Worm (Caenorhabditis elegans): Measurements from ENCODE around the gene elof-1.

Gene elof-1

DNA sequence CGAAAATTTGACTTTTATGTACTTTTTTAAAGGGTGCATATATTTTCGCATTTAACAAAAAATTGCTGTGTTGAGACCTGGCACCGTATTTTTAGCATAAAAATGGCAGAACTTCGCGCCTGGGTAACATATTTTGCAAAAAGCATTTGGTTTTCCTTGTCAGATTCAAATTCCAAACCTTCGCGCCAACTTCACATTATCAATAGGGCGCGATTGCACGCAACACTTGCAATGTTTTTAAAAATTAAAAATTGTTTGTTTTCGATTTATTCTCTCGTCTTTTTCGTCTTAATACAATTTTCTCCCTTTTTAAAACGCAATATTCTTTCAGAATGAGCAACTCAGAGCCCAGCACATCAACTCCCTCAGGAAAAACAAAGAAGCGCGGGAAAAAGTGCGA, 34.1 kb downstream of the elof-1 start, which contains the start of gene mes-2 (continued):
- no peak for TF ChIP-seq nfya-1 (tag; optimal IDR thresholded peaks at IDR 0.05; ENCODE audit: borderline replicate concordance, insufficient read depth)
- TF ChIP-seq zfh-2 (GFP tag; conservative IDR thresholded peaks at IDR 0.05), result no peak
- TF ChIP-seq F23B12.7 (tag; optimal IDR thresholded peaks at IDR 0.05; ENCODE audit: insufficient read depth), result peak; percentile 54
- no peak for TF ChIP-seq dpff-1 (tag; optimal IDR thresholded peaks at IDR 0.05)
- TF ChIP-seq hrde-1 (tag; optimal IDR thresholded peaks at IDR 0.05; ENCODE audit: borderline replicate concordance), result no peak
- TF ChIP-seq mel-28 (tag; optimal IDR thresholded peaks at IDR 0.05; ENCODE audit: borderline replicate concordance), result no peak
- no peak for TF ChIP-seq egl-18 (GFP tag; IDR thresholded peaks at IDR 0.05)
- no peak for TF ChIP-seq die-1 (tag; optimal IDR thresholded peaks at IDR 0.05)
- TF ChIP-seq sptf-2 (GFP tag; optimal IDR thresholded peaks at IDR 0.05), result no peak
- no peak for TF ChIP-seq ztf-26 (tag; optimal IDR thresholded peaks at IDR 0.05)
- no peak for TF ChIP-seq ztf-6 (GFP tag; IDR thresholded peaks at IDR 0.05)
- TF ChIP-seq lin-40 (tag; optimal IDR thresholded peaks at IDR 0.05), result peak; percentile 67
- no peak for TF ChIP-seq F49E8.2 (tag; optimal IDR thresholded peaks at IDR 0.05; ENCODE audit: insufficient read depth)
- TF ChIP-seq K12H6.12 (tag; optimal IDR thresholded peaks at IDR 0.05), result no peak
- TF ChIP-seq madf-6 (GFP tag; IDR thresholded peaks at IDR 0.05), result peak; percentile 77
- peak; percentile 86 for TF ChIP-seq dpl-1 (GFP tag; optimal IDR thresholded peaks at IDR 0.05)
- 0 out of 2 replicates have a peak, but pooled peaks have one; percentile 54 for TF ChIP-seq pbrm-1 (GFP tag; IDR thresholded peaks at IDR 0.05)
- TF ChIP-seq mes-4 (tag; optimal IDR thresholded peaks at IDR 0.05), result no peak
- TF ChIP-seq T07F8.4 (tag; optimal IDR thresholded peaks at IDR 0.05), result no peak
- TF ChIP-seq gei-17 (GFP tag; optimal IDR thresholded peaks at IDR 0.05), result no peak
- TF ChIP-seq hsf-1 (GFP tag; IDR thresholded peaks at IDR 0.05), result no peak
- TF ChIP-seq rec-8 (tag; optimal IDR thresholded peaks at IDR 0.05), result no peak
- no peak for TF ChIP-seq F57A8.1 (GFP tag; optimal IDR thresholded peaks at IDR 0.05)
- TF ChIP-seq ztf-22 (GFP tag; optimal IDR thresholded peaks at IDR 0.05), result no peak
- no peak for TF ChIP-seq Y79H2A.3 (GFP tag; conservative IDR thresholded peaks at IDR 0.05)
- no peak for TF ChIP-seq B0035.1 (tag; optimal IDR thresholded peaks at IDR 0.05)
- no peak for TF ChIP-seq F22D6.2 (tag; optimal IDR thresholded peaks at IDR 0.05)
- TF ChIP-seq madf-10 (tag; optimal IDR thresholded peaks at IDR 0.05), result no peak
- no peak for TF ChIP-seq aptf-3 (GFP tag; IDR thresholded peaks at IDR 0.05)
- TF ChIP-seq somi-1 (GFP tag; optimal IDR thresholded peaks at IDR 0.05), result no peak
- TF ChIP-seq nhr-120 (GFP tag; IDR thresholded peaks at IDR 0.05), result no peak
- TF ChIP-seq akir-1 (GFP tag; optimal IDR thresholded peaks at IDR 0.05), result no peak
- no peak for TF ChIP-seq him-1 (tag; optimal IDR thresholded peaks at IDR 0.05)
- TF ChIP-seq unc-130 (GFP tag; optimal IDR thresholded peaks at IDR 0.05), result no peak
- TF ChIP-seq attf-6 (GFP tag; IDR thresholded peaks at IDR 0.05), result no peak
- TF ChIP-seq aptf-2 (GFP tag; conservative IDR thresholded peaks at IDR 0.05), result no peak
- TF ChIP-seq fkh-3 (tag; optimal IDR thresholded peaks at IDR 0.05), result no peak
- peak; percentile 31 for TF ChIP-seq xnd-1 (tag; optimal IDR thresholded peaks at IDR 0.05)
- TF ChIP-seq F33H1.4 (GFP tag; IDR thresholded peaks at IDR 0.05), result peak; percentile 69
- TF ChIP-seq ceh-27 (GFP tag; optimal IDR thresholded peaks at IDR 0.05), result peak; percentile 1
- TF ChIP-seq ceh-100 (GFP tag; IDR thresholded peaks at IDR 0.05), result no peak
- TF ChIP-seq let-607 (tag; optimal IDR thresholded peaks at IDR 0.05), result no peak
- TF ChIP-seq madf-8 (GFP tag; conservative IDR thresholded peaks at IDR 0.05), result peak; percentile 36
- TF ChIP-seq lir-1 (GFP tag; conservative IDR thresholded peaks at IDR 0.05), result 0 out of 2 replicates have a peak, but pooled peaks have one; percentile 29
- no peak for TF ChIP-seq nfyb-1 (GFP tag; IDR thresholded peaks at IDR 0.05)
- no peak for TF ChIP-seq lsy-27 (tag; optimal IDR thresholded peaks at IDR 0.05; ENCODE audit: borderline replicate concordance, insufficient read depth)
- no peak for TF ChIP-seq ceh-79 (tag; optimal IDR thresholded peaks at IDR 0.05)
- peak; percentile 71 to 94 (median 75) for TF ChIP-seq lin-35 (GFP tag; optimal IDR thresholded peaks at IDR 0.05)
